Fruit fly (Drosophila melanogaster): ENCODE data around the gene CG14339.

The CG14339 gene

DNA sequence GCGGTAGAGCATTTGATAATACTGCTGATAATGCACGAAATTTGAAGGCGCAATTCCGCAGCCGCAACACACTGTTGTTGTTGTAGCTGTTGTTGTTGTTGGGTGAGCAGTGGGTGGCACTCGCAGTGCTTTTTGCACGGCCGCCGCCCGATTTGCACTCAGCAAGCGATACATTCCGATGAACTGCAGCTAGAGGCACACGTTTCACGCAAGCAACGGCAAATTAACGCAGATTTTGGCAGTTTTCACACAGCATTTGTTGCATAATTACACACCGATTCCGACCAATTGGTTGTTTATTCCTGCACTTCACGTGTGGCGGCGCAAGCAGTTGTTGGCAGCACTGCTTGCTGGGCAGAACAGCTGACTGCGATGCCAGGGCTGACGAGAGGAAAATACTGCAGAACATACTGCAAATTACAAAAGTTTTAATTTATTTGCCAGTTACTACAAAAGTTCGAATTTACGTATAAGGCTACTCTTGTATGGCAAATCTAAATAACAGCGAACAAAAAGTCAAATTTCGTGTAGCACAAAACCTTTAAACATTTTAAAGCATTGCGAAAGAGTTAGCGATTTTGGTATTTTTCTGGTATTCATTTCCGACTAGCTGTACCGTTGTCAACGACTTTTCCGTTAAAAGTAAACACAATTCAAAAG lies at the start of gene CG14339, which contains the start of gene PolrMT:
Gene CG14339, plus strand, starts transcription at position 512 of the 660 bp plus-strand sequence.
Gene PolrMT, minus strand, starts transcription at position 345 of the 660 bp plus-strand sequence.
- TF ChIP-seq CG8478 (optimal IDR thresholded peaks at IDR 0.05): no peak
- TF ChIP-seq CTCF (optimal IDR thresholded peaks at IDR 0.05): peak in 1 of 2 experiments; percentile 18

DNA sequence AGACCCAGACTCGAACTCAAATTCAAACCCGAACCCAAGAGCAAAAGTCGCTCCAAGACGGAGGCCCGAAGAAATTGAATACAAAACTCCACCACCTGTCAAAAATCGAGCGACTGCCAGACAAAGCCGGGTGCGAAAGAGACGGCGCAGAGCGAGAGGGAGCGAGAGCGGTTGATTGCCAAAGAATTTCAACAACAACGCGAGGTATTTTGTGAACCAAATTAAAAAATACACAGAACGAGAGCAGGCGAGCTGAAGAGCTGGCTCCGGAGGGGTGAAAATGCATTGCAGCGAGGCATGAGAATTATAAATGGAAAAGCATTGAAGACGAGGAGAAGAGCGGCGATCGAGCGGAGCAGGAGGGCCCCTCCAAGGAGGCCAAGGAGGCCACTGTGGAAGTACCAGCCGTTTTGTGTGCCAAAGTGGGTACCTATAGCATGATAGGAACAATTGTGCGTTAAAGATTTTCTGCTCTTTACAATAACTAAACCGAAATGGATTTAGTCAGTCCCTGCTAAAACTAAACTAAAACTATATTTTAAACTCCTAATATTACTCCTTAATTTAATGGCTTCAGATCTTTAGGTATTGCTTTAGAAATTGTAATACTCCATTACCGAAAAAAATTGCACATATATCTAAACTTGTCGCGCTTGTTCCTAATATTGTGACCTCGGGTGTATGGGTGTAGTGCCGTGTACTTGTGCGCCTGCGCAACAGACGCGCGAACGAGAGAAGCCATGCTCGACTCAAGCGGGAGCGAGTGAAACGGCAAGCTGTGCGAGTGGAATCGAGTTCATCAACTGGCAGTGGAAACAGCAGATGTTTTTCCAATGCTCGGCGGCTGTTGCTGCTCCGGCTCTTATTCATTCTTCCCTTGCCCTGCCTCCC lies 45.6 kb upstream of the CG14339 start:
- no peak for TF ChIP-seq CG8478 (optimal IDR thresholded peaks at IDR 0.05)
- TF ChIP-seq CTCF (optimal IDR thresholded peaks at IDR 0.05): no peak

dm6 chr2L:1063695-1064094 lies 44.6 kb upstream of the CG14339 start:
- TF ChIP-seq CTCF (optimal IDR thresholded peaks at IDR 0.05): no peak
- no peak for TF ChIP-seq CG8478 (optimal IDR thresholded peaks at IDR 0.05)

dm6 chr2L:1064544-1064943 lies 43.8 kb upstream of the CG14339 start:
- no peak for TF ChIP-seq CG8478 (optimal IDR thresholded peaks at IDR 0.05)
- no peak for TF ChIP-seq CTCF (optimal IDR thresholded peaks at IDR 0.05)

dm6 chr2L:1065038-1065437 lies 43.3 kb upstream of the CG14339 start:
- TF ChIP-seq CG8478 (optimal IDR thresholded peaks at IDR 0.05): no peak
- no peak for TF ChIP-seq CTCF (optimal IDR thresholded peaks at IDR 0.05)

DNA sequence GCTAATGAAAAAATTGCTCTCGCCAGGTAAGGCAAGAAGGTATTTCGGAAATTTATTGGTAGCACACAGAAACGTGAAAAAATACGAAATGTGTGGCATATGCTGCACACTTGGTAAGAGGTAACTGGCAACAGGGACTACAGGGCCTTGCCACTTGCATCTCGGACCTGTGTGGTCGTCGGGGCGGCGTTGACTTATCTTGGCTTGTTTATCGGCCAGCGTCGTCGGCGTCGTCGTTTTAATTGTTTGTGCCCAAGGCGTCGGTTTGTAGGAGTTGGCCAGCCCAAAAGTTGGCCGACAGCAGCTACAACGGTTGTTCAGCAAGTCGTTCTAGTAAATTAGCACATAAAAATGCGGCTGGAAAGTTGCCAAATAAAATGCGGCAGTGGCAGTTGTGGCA lies 42.0 kb upstream of the CG14339 start:
- no peak for TF ChIP-seq CTCF (optimal IDR thresholded peaks at IDR 0.05)
- no peak for TF ChIP-seq CG8478 (optimal IDR thresholded peaks at IDR 0.05)

DNA sequence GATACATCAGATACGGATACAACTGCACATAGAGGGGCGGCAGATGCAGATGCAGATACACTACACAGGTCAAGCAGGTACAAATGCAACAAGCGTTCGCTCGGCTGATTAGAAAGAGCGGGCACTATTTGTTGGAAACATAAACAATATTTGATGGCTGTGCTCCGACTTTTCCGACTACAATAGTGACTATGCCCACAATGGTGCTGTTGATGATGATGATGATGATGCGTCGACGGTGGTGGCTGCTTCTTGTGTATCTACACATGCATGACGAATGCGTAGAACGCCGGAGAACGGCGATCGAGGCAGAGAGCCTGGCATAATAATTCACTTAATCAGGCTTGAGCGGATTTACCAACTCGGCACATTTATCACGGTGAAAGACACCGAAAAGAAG lies 40.3 kb upstream of the CG14339 start:
- TF ChIP-seq CTCF (optimal IDR thresholded peaks at IDR 0.05) (no peak), CG8478 (optimal IDR thresholded peaks at IDR 0.05) (no peak)

- no peak for TF ChIP-seq CG8478 (optimal IDR thresholded peaks at IDR 0.05)
- no peak for TF ChIP-seq CTCF (optimal IDR thresholded peaks at IDR 0.05)
Measured at dm6 chr2L:1068517-1069107, 39.7 kb upstream of the CG14339 start.

- TF ChIP-seq CTCF (optimal IDR thresholded peaks at IDR 0.05): no peak
- TF ChIP-seq CG8478 (optimal IDR thresholded peaks at IDR 0.05): no peak
Measured at dm6 chr2L:1069475-1069874, 38.9 kb upstream of the CG14339 start.

DNA sequence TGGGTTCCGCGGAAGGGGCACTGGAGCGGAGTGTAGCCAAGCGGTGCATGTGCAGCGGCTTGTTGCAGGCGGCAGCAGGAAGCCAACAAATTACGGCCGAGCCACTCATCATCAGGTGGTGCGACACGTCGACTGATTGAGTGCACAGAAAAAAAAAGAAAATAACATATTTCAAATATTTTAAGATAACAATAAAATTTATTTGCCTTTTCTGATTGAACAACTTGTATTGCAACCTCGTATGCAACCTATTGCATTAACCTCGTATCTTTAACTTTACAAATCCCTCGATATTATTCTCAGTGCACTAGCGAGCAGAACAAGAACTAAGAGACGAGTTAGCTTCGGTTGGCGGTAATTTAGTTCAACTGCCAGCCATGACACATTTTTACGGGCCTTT lies 38.0 kb upstream of the CG14339 start:
- TF ChIP-seq CG8478 (optimal IDR thresholded peaks at IDR 0.05) (no peak), CTCF (optimal IDR thresholded peaks at IDR 0.05) (no peak)

- TF ChIP-seq CTCF (optimal IDR thresholded peaks at IDR 0.05) (no peak), CG8478 (optimal IDR thresholded peaks at IDR 0.05) (no peak)
Measured at dm6 chr2L:1070941-1071340, 37.4 kb upstream of the CG14339 start.

DNA sequence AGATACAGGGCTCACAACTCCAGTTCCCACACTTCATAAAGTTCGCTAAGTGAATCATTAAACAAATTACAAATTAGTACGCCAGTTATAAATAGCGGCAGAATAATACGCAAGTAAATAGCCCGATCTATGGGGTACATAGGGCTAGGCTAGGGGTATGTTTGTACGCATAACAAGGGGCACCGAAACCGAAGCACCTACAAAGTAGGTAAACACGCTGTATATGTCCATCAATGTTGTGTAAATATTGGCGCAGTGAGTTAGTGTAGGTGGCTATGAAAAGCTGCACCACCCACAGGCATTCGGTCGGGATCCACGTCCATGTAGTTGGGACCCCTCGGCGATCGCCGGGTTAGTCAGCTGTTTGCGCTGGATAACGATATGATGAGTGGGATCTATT lies 36.2 kb upstream of the CG14339 start:
- TF ChIP-seq CG8478 (optimal IDR thresholded peaks at IDR 0.05): no peak
- TF ChIP-seq CTCF (optimal IDR thresholded peaks at IDR 0.05): no peak

dm6 chr2L:1073530-1073929 lies 34.8 kb upstream of the CG14339 start:
- TF ChIP-seq CG8478 (optimal IDR thresholded peaks at IDR 0.05): no peak
- TF ChIP-seq CTCF (optimal IDR thresholded peaks at IDR 0.05): no peak

dm6 chr2L:1074180-1074864 lies 34.0 kb upstream of the CG14339 start:
- TF ChIP-seq CTCF (optimal IDR thresholded peaks at IDR 0.05) (no peak), CG8478 (optimal IDR thresholded peaks at IDR 0.05) (no peak)

DNA sequence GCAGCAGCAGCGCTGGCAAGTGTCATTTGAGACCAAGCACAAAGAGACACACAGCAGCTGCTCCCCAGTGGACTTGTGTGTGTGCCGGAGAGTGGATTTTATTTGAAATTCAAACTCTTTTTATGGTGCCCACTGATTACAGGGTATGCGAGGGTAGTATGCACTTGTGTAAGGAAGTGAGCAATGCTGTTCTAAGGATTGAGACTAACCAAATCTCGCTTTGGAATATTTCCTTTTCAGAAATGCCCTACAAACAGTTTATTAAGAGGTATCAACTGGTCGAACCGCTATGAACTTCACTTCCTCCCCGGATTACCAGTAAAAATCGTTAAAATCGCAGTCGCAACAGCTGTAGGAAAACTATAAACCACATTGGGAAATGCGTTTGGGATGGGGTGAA lies 32.6 kb upstream of the CG14339 start:
- no peak for TF ChIP-seq CTCF (optimal IDR thresholded peaks at IDR 0.05)
- TF ChIP-seq CG8478 (optimal IDR thresholded peaks at IDR 0.05): no peak
